Fruit fly (Drosophila melanogaster) S2 (cell line): ENCODE results near the gene Sodh1.

Source experiments
- CG8478 ChIP-seq: fragments of >200 bp; optimal IDR thresholded peaks from 2 replicates; lab custom pipeline; 2018
- CTCF ChIP-seq, 2 experiments: fragments of >200 bp; optimal IDR thresholded peaks; 2 replicates each; lab custom pipeline; 2018

DNA sequence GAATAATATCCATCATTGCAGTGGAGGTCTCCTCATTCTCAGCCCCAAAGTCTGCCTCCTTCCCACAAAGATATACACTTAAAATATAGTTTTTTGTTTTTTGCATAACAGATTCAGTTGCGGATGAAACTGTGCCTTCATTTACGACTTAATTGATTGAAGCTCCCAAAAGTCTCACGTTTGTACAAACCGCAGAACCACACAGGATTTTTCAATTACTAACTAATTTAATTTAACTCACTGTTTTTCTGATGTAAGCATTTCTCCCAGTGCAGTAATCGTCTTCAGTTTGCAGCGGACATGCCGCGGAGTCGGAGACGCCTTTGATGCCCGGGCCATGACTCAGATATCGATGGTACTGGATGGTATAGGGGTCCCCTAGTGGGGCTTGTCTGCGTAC, 27.6 kb upstream of the Sodh1 start:
- TF ChIP-seq CG8478 (lab: Kevin White, UChicago) (no peak), CTCF (optimal IDR thresholded peaks at IDR 0.05; lab: Kevin White, UChicago) (no peak)
